Worm (Caenorhabditis elegans): ENCODE results near the gene F40A3.1.

The F40A3.1 gene

ce11 chrV:7854603-7855002 lies 36.7 kb upstream of the F40A3.1 start, which contains the start of the genes C37C3.9 and C37C3.18:
Gene C37C3.9 (minus strand): TSS chrV:7854700.
Gene C37C3.18 (plus strand): TSS chrV:7854993.
- TF ChIP-seq nhr-25 (tag; optimal IDR thresholded peaks at IDR 0.05) (peak; percentile 74), pqm-1 (tag; optimal IDR thresholded peaks at IDR 0.05) (peak; percentile 22), nhr-76 (tag; optimal IDR thresholded peaks at IDR 0.05) (no peak), ztf-4 (tag; optimal IDR thresholded peaks at IDR 0.05) (no peak), tbx-2 (tag; optimal IDR thresholded peaks at IDR 0.05) (peak; percentile 17), nhr-23 (tag; optimal IDR thresholded peaks at IDR 0.05) (peak; percentile 75), egl-27 (tag; optimal IDR thresholded peaks at IDR 0.05) (peak; percentile 51), lin-39 (tag; optimal IDR thresholded peaks at IDR 0.05) (peak; percentile 80), lin-15B (tag; optimal IDR thresholded peaks at IDR 0.05) (peak; percentile 48), eor-1 (tag; optimal IDR thresholded peaks at IDR 0.05) (no peak), elt-2 (tag; optimal IDR thresholded peaks at IDR 0.05) (peak; percentile 68), nhr-43 (tag; optimal IDR thresholded peaks at IDR 0.05; ENCODE audit: poor library complexity, severe bottlenecking) (peak; percentile 50), skn-1 (tag; optimal IDR thresholded peaks at IDR 0.05) (peak; percentile 93), ceh-16 (tag; optimal IDR thresholded peaks at IDR 0.05) (no peak), pha-4 (tag; optimal IDR thresholded peaks at IDR 0.05) (peak; percentile 90), R02D3.7 (tag; optimal IDR thresholded peaks at IDR 0.05) (peak; percentile 22), mml-1 (tag; optimal IDR thresholded peaks at IDR 0.05) (no peak), egl-5 (tag; optimal IDR thresholded peaks at IDR 0.05) (peak; percentile 57), snpc-4 (tag; optimal IDR thresholded peaks at IDR 0.05) (peak; percentile 90), jun-1 (tag; optimal IDR thresholded peaks at IDR 0.05) (peak; percentile 85), ceh-82 (tag; optimal IDR thresholded peaks at IDR 0.05) (peak; percentile 0), lsy-12 (tag; optimal IDR thresholded peaks at IDR 0.05) (peak; percentile 39), sea-2 (GFP tag; optimal IDR thresholded peaks at IDR 0.05) (no peak), unc-62 (GFP tag; optimal IDR thresholded peaks at IDR 0.05) (peak; percentile 48), ceh-28 (tag; optimal IDR thresholded peaks at IDR 0.05) (peak; percentile 71), hmg-11 (tag; optimal IDR thresholded peaks at IDR 0.05) (peak; percentile 87), aly-2 (tag; optimal IDR thresholded peaks at IDR 0.05) (no peak), unc-39 (tag; optimal IDR thresholded peaks at IDR 0.05) (no peak), fkh-10 (GFP tag; optimal IDR thresholded peaks at IDR 0.05) (peak; percentile 44), elt-1 (tag; optimal IDR thresholded peaks at IDR 0.05) (peak; percentile 22), nfya-1 (tag; optimal IDR thresholded peaks at IDR 0.05; ENCODE audit: insufficient read depth) (peak; percentile 80)

DNA sequence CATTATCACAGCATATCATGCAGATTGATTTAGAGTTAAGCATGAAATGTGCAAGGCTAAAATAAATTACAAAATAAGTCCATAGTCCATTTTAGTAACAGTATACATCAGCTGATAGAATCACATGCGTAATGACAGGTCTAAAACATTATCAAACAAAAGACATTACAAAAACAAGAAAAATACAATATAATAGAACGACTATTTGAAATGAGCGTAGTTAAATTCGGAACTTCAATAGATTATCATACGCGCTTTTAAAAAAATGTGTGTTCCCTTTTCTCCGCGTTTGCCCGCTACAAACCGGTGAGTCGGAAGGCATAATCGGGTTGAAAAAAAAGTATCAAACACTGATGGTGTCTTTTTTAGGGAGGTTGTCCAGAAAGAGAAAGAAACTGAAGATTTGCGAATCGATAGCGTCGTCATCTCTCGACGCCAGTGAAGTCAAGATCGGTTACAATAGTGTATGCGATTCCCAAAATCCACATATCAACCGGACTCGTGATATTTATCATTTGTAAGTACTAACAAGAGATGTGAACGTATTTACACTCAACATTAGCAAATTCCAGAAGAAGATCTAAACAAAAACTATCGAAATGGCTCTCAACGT lies 35.8 kb upstream of the F40A3.1 start, which contains the start of gene C37C3.2:
Gene C37C3.2, plus strand, starts transcription at position 563 of the 613 bp plus-strand sequence.
- TF ChIP-seq elt-2 (tag; optimal IDR thresholded peaks at IDR 0.05) (peak; percentile 6), pha-4 (tag; optimal IDR thresholded peaks at IDR 0.05) (peak; percentile 39), ceh-9 (tag; optimal IDR thresholded peaks at IDR 0.05) (no peak), fkh-10 (GFP tag; optimal IDR thresholded peaks at IDR 0.05) (no peak), nhr-67 (tag; optimal IDR thresholded peaks at IDR 0.05) (no peak), ama-1 (optimal IDR thresholded peaks at IDR 0.05) (peak; percentile 15), sea-2 (GFP tag; optimal IDR thresholded peaks at IDR 0.05) (no peak)

- TF ChIP-seq aly-2 (tag; optimal IDR thresholded peaks at IDR 0.05) = no peak
- TF ChIP-seq elt-3 (tag; optimal IDR thresholded peaks at IDR 0.05) = no peak
- no peak for TF ChIP-seq egl-5 (tag; optimal IDR thresholded peaks at IDR 0.05)
- TF ChIP-seq ZK546.5 (tag; optimal IDR thresholded peaks at IDR 0.05) = no peak
- TF ChIP-seq hmg-11 (tag; optimal IDR thresholded peaks at IDR 0.05) = no peak
- TF ChIP-seq nhr-77 (tag; optimal IDR thresholded peaks at IDR 0.05) = no peak
- TF ChIP-seq ceh-82 (tag; optimal IDR thresholded peaks at IDR 0.05) = no peak
- no peak for TF ChIP-seq egl-27 (tag; optimal IDR thresholded peaks at IDR 0.05)
- TF ChIP-seq pqm-1 (tag; optimal IDR thresholded peaks at IDR 0.05) = no peak
- TF ChIP-seq unc-62 (GFP tag; optimal IDR thresholded peaks at IDR 0.05) = no peak
- TF ChIP-seq nhr-25 (tag; optimal IDR thresholded peaks at IDR 0.05) = no peak
- no peak for TF ChIP-seq nhr-237 (tag; optimal IDR thresholded peaks at IDR 0.05)
- TF ChIP-seq nhr-28 (tag; optimal IDR thresholded peaks at IDR 0.05) = no peak
These were observed 34.7 kb upstream of the F40A3.1 start for ce11 chrV:7856641-7857040.
